Fruit fly (Drosophila melanogaster) whole organism, pupa: ENCODE measurements around the gene AdipoR.
A peak's percentile ranks its signal among the peaks of the same experiment; 100 is the strongest.

Experiments used
- CG10348 ChIP-seq: fragments of 200-800 bp; sonication (Bioruptor generic); IDR thresholded peaks from 2 replicates; pipeline ENCODE4 v1.3.6; 2022; ENCODE audit warnings: missing biosample characterization, missing genetic modification characterization
- CG12605 ChIP-seq: fragments of 200-800 bp; sonication (Bioruptor generic); IDR thresholded peaks from 2 replicates; pipeline ENCODE4 v1.3.6; 2022; ENCODE audit warnings: missing biosample characterization, missing genetic modification characterization
- CG13204 ChIP-seq: fragments of 200-800 bp; sonication (Bioruptor generic); optimal IDR thresholded peaks from 2 replicates; lab custom pipeline; 2018; ENCODE audit warnings: missing biosample characterization, mild to moderate bottlenecking, missing genetic modification characterization, moderate library complexity
- CG14655 ChIP-seq: fragments of 200-800 bp; sonication (Bioruptor generic); optimal IDR thresholded peaks from 3 replicates; lab custom pipeline; 2017; ENCODE audit warnings: mild to moderate bottlenecking, missing biosample characterization, missing genetic modification reagents, missing genetic modification characterization
- CG15710 ChIP-seq: fragments of 200-800 bp; sonication (Bioruptor generic); optimal IDR thresholded peaks from 2 replicates; lab custom pipeline; 2018; ENCODE audit warnings: missing biosample characterization, mild to moderate bottlenecking, missing genetic modification characterization, moderate library complexity
- CG17806 ChIP-seq: fragments of 200-800 bp; sonication (Bioruptor generic); optimal IDR thresholded peaks from 2 replicates; lab custom pipeline; 2018; ENCODE audit warnings: missing biosample characterization, mild to moderate bottlenecking, missing genetic modification characterization, moderate library complexity
- CG32121 ChIP-seq: fragments of 200-800 bp; sonication (Bioruptor generic); IDR thresholded peaks from 2 replicates; pipeline ENCODE4 v1.3.6; 2022; ENCODE audit warnings: missing biosample characterization, missing genetic modification characterization
- CG34367 ChIP-seq: fragments of 200-800 bp; sonication (Bioruptor generic); optimal IDR thresholded peaks from 2 replicates; lab custom pipeline; 2018; ENCODE audit warnings: missing biosample characterization, mild to moderate bottlenecking, missing genetic modification characterization
- CG4496 ChIP-seq: fragments of 200-800 bp; sonication (Bioruptor generic); IDR thresholded peaks from 3 replicates; pipeline ENCODE4 v1.3.6; 2022; ENCODE audit warnings: missing biosample characterization, missing genetic modification characterization
- CG8159 ChIP-seq: fragments of 200-800 bp; sonication (Bioruptor generic); optimal IDR thresholded peaks from 3 replicates; lab custom pipeline; 2018; ENCODE audit warnings: missing biosample characterization, mild to moderate bottlenecking, missing genetic modification characterization, moderate library complexity
- CG8301 ChIP-seq: fragments of 200-800 bp; sonication (Bioruptor generic); optimal IDR thresholded peaks from 2 replicates; lab custom pipeline; 2018; ENCODE audit warnings: missing biosample characterization, mild to moderate bottlenecking, missing genetic modification characterization
- CG9948 ChIP-seq: fragments of 200-800 bp; sonication (Bioruptor generic); optimal IDR thresholded peaks from 2 replicates; lab custom pipeline; 2018; ENCODE audit warnings: missing biosample characterization, mild to moderate bottlenecking, missing genetic modification characterization, moderate library complexity
- D1 ChIP-seq: fragments of 200-800 bp; sonication (Bioruptor generic); optimal IDR thresholded peaks from 2 replicates; lab custom pipeline; 2018; ENCODE audit warnings: missing biosample characterization, mild to moderate bottlenecking, missing genetic modification characterization, moderate library complexity
- EcR ChIP-seq: fragments of 200-800 bp; sonication (Bioruptor generic); optimal IDR thresholded peaks from 3 replicates; lab custom pipeline; 2019; ENCODE audit warnings: missing biosample characterization, missing genetic modification characterization, mild to moderate bottlenecking, moderate library complexity, missing genetic modification reagents
- Ets98B ChIP-seq: fragments of 200-800 bp; sonication (Bioruptor generic); IDR thresholded peaks from 2 replicates; pipeline ENCODE4 v1.3.6; 2022; ENCODE audit warnings: missing biosample characterization, missing genetic modification characterization
- Pif1A ChIP-seq: fragments of 200-800 bp; sonication (Bioruptor generic); optimal IDR thresholded peaks from 3 replicates; lab custom pipeline; 2016; ENCODE audit warnings: missing biosample characterization, missing genetic modification characterization
- Pif1B ChIP-seq: fragments of 200-800 bp; sonication (Bioruptor generic); optimal IDR thresholded peaks from 3 replicates; lab custom pipeline; 2016; ENCODE audit warnings: missing biosample characterization, missing genetic modification characterization
- Snoo ChIP-seq: fragments of 200-800 bp; sonication (Bioruptor generic); optimal IDR thresholded peaks from 3 replicates; lab custom pipeline; 2017; ENCODE audit warnings: missing biosample characterization, mild to moderate bottlenecking, missing genetic modification characterization, inconsistent platforms
- fd96Ca ChIP-seq: fragments of 200-800 bp; sonication (Bioruptor generic); IDR thresholded peaks from 3 replicates; pipeline ENCODE4 v1.3.6; 2022; ENCODE audit warnings: missing biosample characterization, missing genetic modification characterization
- gl ChIP-seq: fragments of 200-800 bp; sonication (Bioruptor generic); optimal IDR thresholded peaks from 2 replicates; lab custom pipeline; 2018; ENCODE audit warnings: missing biosample characterization, mild to moderate bottlenecking, missing genetic modification characterization
- rn ChIP-seq: fragments of 200-800 bp; sonication (Bioruptor generic); IDR thresholded peaks from 2 replicates; pipeline ENCODE4 v1.3.6; 2022; ENCODE audit warnings: missing biosample characterization, missing genetic modification characterization

The AdipoR gene

DNA sequence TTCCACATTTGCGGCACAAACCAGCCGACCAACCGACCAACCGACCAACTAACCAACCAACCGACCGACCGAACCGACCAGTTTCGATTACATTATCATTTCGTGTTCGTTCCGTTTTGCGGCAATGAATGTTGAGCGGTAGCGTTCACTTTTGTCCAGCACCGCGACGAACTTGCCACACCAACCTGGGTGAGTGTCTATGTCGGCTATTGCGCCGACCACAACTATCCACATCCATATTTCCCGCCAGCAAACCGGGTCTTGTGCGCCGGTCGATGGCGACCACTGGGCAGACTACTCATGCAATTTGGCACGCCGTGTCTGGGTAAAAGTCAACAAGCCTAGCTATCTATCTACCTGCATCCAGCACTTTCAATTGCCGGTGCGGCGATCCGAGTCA is 29.3 kb upstream of the AdipoR start:
- TF ChIP-seq CG12605 (GFP tag; lab: Robert Waterston, UW) (no peak), fd96Ca (GFP tag; lab: Robert Waterston, UW) (peak; percentile 27; the same call in 1 of the 3 replicates)

DNA sequence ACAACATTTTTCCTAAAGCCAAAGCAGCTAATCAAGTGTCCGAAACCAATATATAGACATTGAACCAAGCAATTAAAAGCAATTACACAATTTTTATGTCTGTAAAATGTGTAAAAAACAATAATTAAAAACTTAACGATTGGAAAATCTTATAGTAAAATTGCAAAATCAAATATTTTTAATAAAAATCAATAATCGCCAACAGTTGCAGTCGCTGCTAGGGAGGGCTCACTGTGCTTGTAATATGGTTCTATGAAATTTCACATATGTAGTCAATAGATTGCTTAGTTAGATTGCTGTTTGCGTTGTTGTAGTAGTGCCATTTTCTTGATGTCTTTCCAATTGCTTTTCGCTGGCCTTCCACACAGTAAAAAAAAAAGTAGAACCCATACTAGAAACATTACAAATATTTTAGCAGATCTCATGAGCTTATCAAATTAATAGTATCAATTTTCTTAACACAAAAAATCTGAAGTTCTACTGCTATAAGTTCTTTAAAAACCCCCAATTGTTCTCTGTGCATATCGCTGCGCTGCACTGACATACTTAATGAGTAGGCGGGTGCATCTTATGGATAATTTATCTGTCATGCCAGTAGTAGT is 28.6 kb upstream of the AdipoR start:
- no peak for TF ChIP-seq EcR (GFP tag; lab: Kevin White, UChicago)
- TF ChIP-seq CG32121 (GFP tag; lab: Robert Waterston, UW): peak; percentile 55; the same call in 1 of the 2 replicates
- peak; percentile 54 for TF ChIP-seq Ets98B (GFP tag; lab: Robert Waterston, UW)
- TF ChIP-seq CG12605 (GFP tag; lab: Robert Waterston, UW): peak; percentile 37; the same call in 1 of the 2 replicates
- peak; percentile 1 for TF ChIP-seq Pif1B (GFP tag; lab: Kevin White, UChicago)
- peak; percentile 77 for TF ChIP-seq CG14655 (GFP tag; lab: Kevin White, UChicago)
- peak; percentile 84 for TF ChIP-seq CG4496 (GFP tag; lab: Robert Waterston, UW)
- TF ChIP-seq fd96Ca (GFP tag; lab: Robert Waterston, UW): peak; percentile 64; the same call in 2 of the 3 replicates
- no peak for TF ChIP-seq Pif1A
- TF ChIP-seq CG13204 (GFP tag; lab: Kevin White, UChicago): no peak
- peak; percentile 65 for TF ChIP-seq CG8301 (tag; lab: Kevin White, UChicago)

DNA sequence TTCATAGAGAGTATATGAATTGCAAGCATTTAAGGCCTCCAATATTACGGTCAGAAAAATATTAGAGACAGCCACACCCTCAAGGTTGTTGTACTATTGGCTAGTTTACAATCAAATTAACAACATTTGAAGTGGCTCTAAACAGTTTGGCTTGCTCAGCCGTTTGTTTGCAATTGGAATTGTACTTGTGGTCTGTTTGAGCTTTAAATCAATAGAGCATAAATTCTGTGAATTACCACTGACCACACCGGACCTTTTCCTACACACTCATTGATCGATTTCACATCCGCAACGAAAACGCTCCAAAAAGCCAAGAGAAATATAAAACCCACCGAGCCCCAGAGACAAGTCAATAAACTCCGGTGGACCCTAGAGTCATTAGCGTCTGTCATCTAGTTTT is 25.9 kb upstream of the AdipoR start:
- TF ChIP-seq CG17806 (tag; lab: Kevin White, UChicago): no peak
- no peak for TF ChIP-seq CG10348
- TF ChIP-seq Pif1B (GFP tag; lab: Kevin White, UChicago): no peak
- TF ChIP-seq CG14655 (GFP tag; lab: Kevin White, UChicago): no peak
- no peak for TF ChIP-seq Ets98B (GFP tag; lab: Robert Waterston, UW)

DNA sequence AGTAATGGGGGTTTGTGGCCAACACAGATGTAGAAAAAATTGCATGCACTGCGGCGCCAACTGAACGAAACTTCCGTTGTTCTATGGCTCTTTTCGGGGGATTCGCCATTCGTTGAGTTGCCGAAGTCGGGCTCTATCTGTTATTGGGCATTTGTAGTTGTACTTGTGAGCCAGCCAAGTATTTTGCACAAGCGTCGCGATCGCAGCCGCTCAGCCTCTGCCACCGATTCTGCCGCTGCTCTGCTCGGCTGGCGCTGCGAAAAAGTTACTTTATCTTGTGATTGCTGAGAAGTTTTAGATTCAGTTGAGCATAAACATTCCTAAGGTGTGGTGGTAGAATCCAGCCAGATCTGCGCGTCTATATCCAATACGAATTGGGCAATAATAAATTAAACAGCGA is 22.2 kb upstream of the AdipoR start, which contains the start of gene CG33110:
CG33110 (plus strand) TSS at position 301 of the 400 bp plus-strand sequence.
- TF ChIP-seq gl (tag; lab: Kevin White, UChicago) (no peak), CG4496 (GFP tag; lab: Robert Waterston, UW) (peak; percentile 34; the same call in 1 of the 3 replicates), CG10348 (no peak)
- TF ChIP-seq, all 21 proteins: peak for 1

- TF ChIP-seq CG8159 (tag; lab: Kevin White, UChicago): no peak
- TF ChIP-seq CG8301 (tag; lab: Kevin White, UChicago): no peak
- no peak for TF ChIP-seq Snoo (tag; lab: Kevin White, UChicago)
- no peak for TF ChIP-seq gl (tag; lab: Kevin White, UChicago)
- no peak for TF ChIP-seq rn (GFP tag; lab: Robert Waterston, UW)
- no peak for TF ChIP-seq CG15710 (tag; lab: Kevin White, UChicago)
Measured at dm6 chr3R:22568508-22568907, 20.9 kb upstream of the AdipoR start.

DNA sequence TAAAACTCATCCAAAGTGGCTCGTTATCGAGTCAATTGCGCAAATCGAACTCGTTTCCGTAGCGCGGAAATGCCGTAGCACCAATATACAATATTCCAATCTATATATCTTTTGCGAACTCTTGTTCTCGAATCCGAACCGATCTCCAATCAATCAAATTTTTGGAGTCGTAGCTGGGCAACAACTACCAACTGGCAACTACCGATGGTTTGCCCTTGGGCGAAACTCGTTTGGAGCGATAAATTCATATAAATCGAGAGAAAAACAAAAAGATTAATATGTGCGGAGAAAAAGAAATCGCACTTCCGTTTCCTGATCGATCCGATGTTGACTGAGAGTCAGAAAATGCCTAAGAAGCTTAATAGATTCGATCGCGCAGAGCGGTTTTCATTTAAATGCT is 18.1 kb upstream of the AdipoR start:
- no peak for TF ChIP-seq CG15710 (tag; lab: Kevin White, UChicago)
- TF ChIP-seq rn (GFP tag; lab: Robert Waterston, UW): no peak
- no peak for TF ChIP-seq CG4496 (GFP tag; lab: Robert Waterston, UW)
- TF ChIP-seq Pif1A: no peak
- no peak for TF ChIP-seq CG8159 (tag; lab: Kevin White, UChicago)
- no peak for TF ChIP-seq Ets98B (GFP tag; lab: Robert Waterston, UW)
- TF ChIP-seq fd96Ca (GFP tag; lab: Robert Waterston, UW): no peak
- TF ChIP-seq D1 (tag; lab: Kevin White, UChicago): no peak
- TF ChIP-seq CG10348: no peak
- TF ChIP-seq Snoo (tag; lab: Kevin White, UChicago): no peak
- no peak for TF ChIP-seq CG12605 (GFP tag; lab: Robert Waterston, UW)
- TF ChIP-seq CG14655 (GFP tag; lab: Kevin White, UChicago): no peak
- TF ChIP-seq CG32121 (GFP tag; lab: Robert Waterston, UW): no peak
- no peak for TF ChIP-seq Pif1B (GFP tag; lab: Kevin White, UChicago)
- TF ChIP-seq EcR (GFP tag; lab: Kevin White, UChicago): no peak
- TF ChIP-seq CG9948 (tag; lab: Kevin White, UChicago): no peak

DNA sequence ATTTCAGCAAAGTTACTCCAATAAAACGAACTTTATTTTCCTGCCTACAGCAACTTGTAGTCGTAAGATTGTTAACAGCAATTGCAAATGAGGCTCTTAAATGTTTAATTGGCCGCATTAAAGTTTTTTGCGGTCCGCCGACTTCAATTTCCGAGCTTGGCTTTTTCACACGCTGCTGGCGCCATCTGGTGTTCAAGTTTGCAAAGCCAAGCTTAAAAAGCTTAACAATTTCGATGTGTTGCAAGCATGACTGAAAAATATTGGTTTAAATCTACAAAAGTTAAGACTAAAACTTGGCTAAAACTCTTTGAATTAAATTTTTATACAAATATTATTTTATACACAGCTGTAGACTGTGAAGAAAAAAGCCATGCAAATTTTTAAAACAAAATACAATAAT is 17.1 kb upstream of the AdipoR start:
- peak; percentile 24 for TF ChIP-seq D1 (tag; lab: Kevin White, UChicago)
- TF ChIP-seq Pif1A: no peak

DNA sequence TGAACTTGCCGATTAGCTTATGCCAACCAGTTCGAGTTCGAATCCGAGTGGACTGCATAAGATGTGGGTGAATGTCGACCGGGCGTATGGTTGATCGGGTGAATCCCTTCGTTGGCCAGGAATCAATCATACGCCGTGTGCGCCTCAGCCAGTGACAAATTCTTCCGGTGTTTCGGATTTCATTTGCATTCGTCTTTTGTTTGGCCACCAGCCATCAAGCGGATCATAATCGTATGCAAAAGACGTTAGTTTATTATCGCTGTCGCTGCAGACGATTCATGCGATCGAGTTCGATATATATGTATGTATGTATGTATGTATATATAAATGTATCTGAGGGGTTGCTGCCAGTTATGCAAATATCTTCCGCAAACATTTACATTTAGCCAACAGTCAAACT is 16.4 kb upstream of the AdipoR start:
- TF ChIP-seq Pif1B (GFP tag; lab: Kevin White, UChicago) (no peak), CG8301 (tag; lab: Kevin White, UChicago) (no peak), CG34367 (no peak), CG14655 (GFP tag; lab: Kevin White, UChicago) (no peak), CG12605 (GFP tag; lab: Robert Waterston, UW) (no peak), Pif1A (no peak), Ets98B (GFP tag; lab: Robert Waterston, UW) (no peak)
